Worm (Caenorhabditis elegans) whole organism, L3 larva: ENCODE results near the gene smc-5.
A peak's percentile ranks its signal among the peaks of the same experiment; 100 is the strongest.

Experiments used
- R02D3.7 ChIP-seq: fragments of 150-350 bp; optimal IDR thresholded peaks from 2 replicates; lab custom pipeline; 2014; ENCODE audit warnings: missing biosample characterization, missing genetic modification characterization
- ZK546.5 ChIP-seq: sonication (generic microtip); optimal IDR thresholded peaks from 2 replicates; lab custom pipeline; 2017; ENCODE audit warnings: missing biosample characterization, missing genetic modification characterization
- ama-1 ChIP-seq: fragments of 150-350 bp; optimal IDR thresholded peaks from 2 replicates; lab custom pipeline; 2018
- ceh-16 ChIP-seq: sonication (generic microtip); optimal IDR thresholded peaks from 2 replicates; lab custom pipeline; 2017; ENCODE audit warnings: missing biosample characterization, missing genetic modification characterization
- ceh-28 ChIP-seq: fragments of 150-350 bp; optimal IDR thresholded peaks from 2 replicates; lab custom pipeline; 2014; ENCODE audit warnings: missing biosample characterization, missing genetic modification reagents, missing genetic modification characterization
- ceh-82 ChIP-seq: fragments of 150-350 bp; optimal IDR thresholded peaks from 2 replicates; lab custom pipeline; 2014; ENCODE audit warnings: missing biosample characterization, missing genetic modification characterization
- daf-12 ChIP-seq: fragments of 150-350 bp; optimal IDR thresholded peaks from 2 replicates; lab custom pipeline; 2014; ENCODE audit warnings: missing biosample characterization, missing genetic modification reagents, missing genetic modification characterization
- egl-5 ChIP-seq: fragments of 150-350 bp; optimal IDR thresholded peaks from 2 replicates; lab custom pipeline; 2017; ENCODE audit warnings: missing biosample characterization, missing genetic modification reagents, missing genetic modification characterization, inconsistent platforms
- elt-1 ChIP-seq: fragments of 150-350 bp; optimal IDR thresholded peaks from 2 replicates; lab custom pipeline; 2014; ENCODE audit warnings: missing biosample characterization, missing genetic modification characterization
- elt-2 ChIP-seq: sonication (generic microtip); optimal IDR thresholded peaks from 2 replicates; lab custom pipeline; 2016; ENCODE audit warnings: missing genetic modification reagents, mild to moderate bottlenecking, missing genetic modification characterization, missing compliant biosample characterization
- elt-3 ChIP-seq, 3 experiments: fragments of 150-350 bp in 1 of 3; sonication (generic microtip) in 2 of 3; optimal IDR thresholded peaks; 2 replicates in 2 of 3; 4 replicates in 1 of 3; lab custom pipeline; 2014 to 2017; ENCODE audit warnings: missing biosample characterization in 3 of 3, missing genetic modification characterization in 3 of 3
- fkh-10 ChIP-seq: sonication (generic microtip); optimal IDR thresholded peaks from 2 replicates; lab custom pipeline; 2017; ENCODE audit warnings: missing biosample characterization, missing genetic modification reagents, missing genetic modification characterization
- fkh-2 ChIP-seq: fragments of 150-350 bp; optimal IDR thresholded peaks from 2 replicates; lab custom pipeline; 2014; ENCODE audit warnings: missing biosample characterization, missing genetic modification reagents, missing genetic modification characterization
- hmg-11 ChIP-seq: sonication (generic microtip); optimal IDR thresholded peaks from 2 replicates; lab custom pipeline; 2016; ENCODE audit warnings: missing genetic modification characterization, missing compliant biosample characterization
- jun-1 ChIP-seq: fragments of 150-350 bp; optimal IDR thresholded peaks from 2 replicates; lab custom pipeline; 2014; ENCODE audit warnings: missing biosample characterization, missing genetic modification reagents, missing genetic modification characterization
- lin-15B ChIP-seq: fragments of 150-350 bp; optimal IDR thresholded peaks from 2 replicates; lab custom pipeline; 2014; ENCODE audit warnings: missing biosample characterization, missing genetic modification characterization
- lin-39 ChIP-seq: fragments of 150-350 bp; optimal IDR thresholded peaks from 2 replicates; lab custom pipeline; 2018; ENCODE audit warnings: missing biosample characterization, missing genetic modification reagents, missing genetic modification characterization
- nfya-1 ChIP-seq: sonication (generic microtip); optimal IDR thresholded peaks from 2 replicates; lab custom pipeline; 2017; ENCODE audit warnings: missing genetic modification characterization, mild to moderate bottlenecking, missing compliant biosample characterization, antibody characterized with exemption, moderate library complexity; ENCODE audit not compliant: insufficient read depth
- nhr-11 ChIP-seq: fragments of 150-350 bp; optimal IDR thresholded peaks from 2 replicates; lab custom pipeline; 2014; ENCODE audit warnings: missing biosample characterization, missing genetic modification characterization
- nhr-12 ChIP-seq: fragments of 150-350 bp; optimal IDR thresholded peaks from 2 replicates; lab custom pipeline; 2014; ENCODE audit warnings: missing biosample characterization, missing genetic modification characterization
- nhr-23 ChIP-seq: fragments of 150-350 bp; optimal IDR thresholded peaks from 2 replicates; lab custom pipeline; 2014; ENCODE audit warnings: missing biosample characterization, missing genetic modification reagents, missing genetic modification characterization
- nhr-237 ChIP-seq: fragments of 150-350 bp; optimal IDR thresholded peaks from 2 replicates; lab custom pipeline; 2014; ENCODE audit warnings: missing biosample characterization, missing genetic modification characterization
- nhr-25 ChIP-seq: sonication (generic microtip); optimal IDR thresholded peaks from 2 replicates; lab custom pipeline; 2017; ENCODE audit warnings: missing biosample characterization, missing genetic modification characterization
- nhr-28 ChIP-seq: fragments of 150-350 bp; optimal IDR thresholded peaks from 2 replicates; lab custom pipeline; 2014; ENCODE audit warnings: missing biosample characterization, missing genetic modification characterization
- nhr-43 ChIP-seq: sonication (generic microtip); optimal IDR thresholded peaks from 2 replicates; lab custom pipeline; 2016; ENCODE audit warnings: mild to moderate bottlenecking, missing genetic modification characterization, missing compliant biosample characterization; ENCODE audit not compliant: poor library complexity, severe bottlenecking
- nhr-76 ChIP-seq: fragments of 150-350 bp; sonication (generic microtip); optimal IDR thresholded peaks from 5 replicates; lab custom pipeline; 2014; ENCODE audit warnings: missing biosample characterization, missing genetic modification characterization
- pha-4 ChIP-seq: fragments of 150-350 bp; optimal IDR thresholded peaks from 2 replicates; lab custom pipeline; 2014; ENCODE audit warnings: missing biosample characterization, missing genetic modification reagents, missing genetic modification characterization
- pqm-1 ChIP-seq: fragments of 150-350 bp; optimal IDR thresholded peaks from 2 replicates; lab custom pipeline; 2017; ENCODE audit warnings: missing biosample characterization, missing genetic modification characterization, inconsistent platforms
- sea-2 ChIP-seq: fragments of 150-350 bp; sonication (generic microtip); optimal IDR thresholded peaks from 4 replicates; lab custom pipeline; 2014; ENCODE audit warnings: missing biosample characterization, missing genetic modification reagents, missing genetic modification characterization
- snpc-4 ChIP-seq: fragments of 150-350 bp; optimal IDR thresholded peaks from 2 replicates; lab custom pipeline; 2014; ENCODE audit warnings: missing biosample characterization, missing genetic modification characterization
- zag-1 ChIP-seq: fragments of 150-350 bp; optimal IDR thresholded peaks from 2 replicates; lab custom pipeline; 2014; ENCODE audit warnings: missing biosample characterization, missing genetic modification characterization
- ztf-11 ChIP-seq: fragments of 150-350 bp; optimal IDR thresholded peaks from 2 replicates; lab custom pipeline; 2014; ENCODE audit warnings: missing biosample characterization, missing genetic modification characterization
- ztf-4 ChIP-seq: fragments of 150-350 bp; optimal IDR thresholded peaks from 2 replicates; lab custom pipeline; 2014; ENCODE audit warnings: missing biosample characterization, missing genetic modification characterization

Gene smc-5

DNA sequence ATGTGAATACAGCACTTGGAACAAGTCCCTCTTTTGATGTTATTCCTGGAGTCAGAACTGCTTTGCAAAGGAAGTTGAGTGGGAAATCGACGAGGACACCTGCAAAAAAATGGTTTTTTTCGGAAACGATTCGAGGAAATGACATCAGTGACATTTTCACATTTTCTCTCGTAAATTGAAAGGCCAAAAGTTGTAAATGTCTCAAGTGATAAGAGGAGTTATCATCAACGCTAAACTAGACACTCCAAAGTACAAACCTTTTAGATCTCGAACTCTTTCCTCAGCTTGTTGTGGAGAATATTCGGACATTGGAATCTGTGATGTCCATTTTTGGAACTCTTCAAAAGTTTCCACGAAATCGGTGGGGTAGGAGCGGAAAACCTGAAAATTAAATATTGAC, 22.3 kb downstream of the smc-5 start:
- TF ChIP-seq elt-2 (tag; lab: Kevin White, UChicago) (peak; percentile 79), nhr-237 (tag; lab: Kevin White, UChicago) (no peak)
- TF ChIP-seq, all 47 proteins: peak for 1

DNA sequence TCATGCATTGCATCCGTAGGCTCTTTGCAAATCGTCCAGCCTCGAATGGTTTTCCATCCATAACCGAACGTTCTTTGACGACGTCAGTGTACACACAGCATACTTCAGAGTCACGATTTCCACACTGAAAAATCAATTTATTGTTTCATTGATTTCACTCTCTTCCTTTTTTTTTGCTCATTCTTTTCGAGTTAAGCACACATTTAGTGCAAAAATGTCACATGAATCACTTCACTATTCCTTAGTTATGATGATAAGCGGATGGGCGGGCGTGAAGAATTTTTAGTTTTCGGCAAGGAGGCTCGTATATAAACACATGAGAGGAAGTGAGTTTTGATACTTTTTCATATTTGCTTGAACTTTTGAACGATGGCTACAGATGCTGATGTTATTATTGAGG, 23.5 kb downstream of the smc-5 start, which contains the start of gene txt-9:
TSS of gene txt-9 (plus strand) at position 336 of the 400 bp plus-strand sequence.
- TF ChIP-seq nhr-12 (tag; lab: Kevin White, UChicago) (no peak), elt-2 (tag; lab: Kevin White, UChicago) (peak; percentile 73)

DNA sequence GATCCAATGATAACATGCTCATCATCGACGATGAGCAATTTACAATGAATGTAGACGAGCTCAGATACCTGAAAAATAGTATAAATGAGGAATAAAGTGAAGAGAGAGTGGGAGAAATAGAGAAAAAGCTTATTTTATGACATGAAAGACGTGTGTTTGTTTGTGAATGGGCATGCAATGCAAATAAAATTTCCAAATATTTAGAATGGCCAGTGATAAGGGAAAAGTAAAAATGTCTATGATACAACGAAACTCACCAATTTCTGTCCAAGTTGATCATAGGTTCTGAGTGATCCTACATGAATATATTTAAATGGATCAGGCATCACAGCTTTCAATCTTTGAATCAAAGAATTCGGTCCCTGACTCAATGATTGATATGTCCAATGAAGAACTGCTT, 24.2 kb downstream of the smc-5 start:
- TF ChIP-seq ZK546.5 (tag; lab: Kevin White, UChicago) = no peak
- peak; percentile 52 for TF ChIP-seq pha-4 (tag; lab: Kevin White, UChicago)
- peak; percentile 88 for TF ChIP-seq elt-2 (tag; lab: Kevin White, UChicago)
- TF ChIP-seq pqm-1 = peak; percentile 13

DNA sequence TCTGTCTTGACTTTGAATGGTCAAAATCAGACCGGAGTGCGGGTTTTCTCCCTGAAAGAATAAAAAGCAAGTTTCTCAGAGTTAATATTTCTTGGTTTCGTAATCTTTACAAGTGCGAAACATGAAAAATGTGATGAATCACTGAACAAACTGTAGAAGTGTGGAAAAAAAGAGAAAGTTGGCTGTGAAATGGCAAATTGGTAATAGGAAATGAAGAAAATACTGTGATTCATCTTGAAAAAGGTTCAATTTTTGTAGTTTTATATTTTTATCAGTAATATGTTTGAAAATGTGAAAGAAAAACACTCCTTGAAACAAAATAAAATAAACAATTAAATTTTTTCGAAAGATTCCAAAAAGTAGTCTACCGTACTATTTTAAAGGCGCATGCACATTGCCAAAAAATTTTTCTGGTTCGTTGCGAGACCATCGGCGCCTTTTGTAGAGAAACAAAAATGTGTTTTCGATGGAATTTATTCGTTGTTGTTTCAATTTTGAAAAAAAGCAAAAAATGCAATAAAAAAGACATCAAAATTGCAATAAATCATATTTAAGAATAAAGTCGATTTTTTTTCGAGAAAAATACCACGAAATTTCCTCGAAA, 29.8 kb downstream of the smc-5 start, which contains the start of gene pld-1:
TSS of gene pld-1 (minus strand) at position 51 of the 604 bp plus-strand sequence.
- TF ChIP-seq nhr-28 (tag; lab: Kevin White, UChicago) = no peak
- TF ChIP-seq nhr-23 = no peak
- TF ChIP-seq nfya-1 = no peak
- TF ChIP-seq sea-2 (GFP tag; lab: Kevin White, UChicago) = no peak
- TF ChIP-seq pha-4 (tag; lab: Kevin White, UChicago) = no peak
- no peak for TF ChIP-seq zag-1
- no peak for TF ChIP-seq fkh-10 (GFP tag; lab: Kevin White, UChicago)
- TF ChIP-seq nhr-25 (tag; lab: Kevin White, UChicago) = no peak
- TF ChIP-seq daf-12 = no peak
- no peak for TF ChIP-seq ztf-11 (tag; lab: Kevin White, UChicago)
- TF ChIP-seq egl-5 (tag; lab: Kevin White, UChicago) = no peak
- TF ChIP-seq jun-1 (tag; lab: Kevin White, UChicago) = no peak
- TF ChIP-seq elt-1 (tag; lab: Kevin White, UChicago) = no peak
- TF ChIP-seq ceh-16 (tag; lab: Kevin White, UChicago) = no peak
- TF ChIP-seq lin-15B = no peak
- TF ChIP-seq nhr-11 = no peak
- TF ChIP-seq snpc-4 (tag; lab: Kevin White, UChicago) = no peak

DNA sequence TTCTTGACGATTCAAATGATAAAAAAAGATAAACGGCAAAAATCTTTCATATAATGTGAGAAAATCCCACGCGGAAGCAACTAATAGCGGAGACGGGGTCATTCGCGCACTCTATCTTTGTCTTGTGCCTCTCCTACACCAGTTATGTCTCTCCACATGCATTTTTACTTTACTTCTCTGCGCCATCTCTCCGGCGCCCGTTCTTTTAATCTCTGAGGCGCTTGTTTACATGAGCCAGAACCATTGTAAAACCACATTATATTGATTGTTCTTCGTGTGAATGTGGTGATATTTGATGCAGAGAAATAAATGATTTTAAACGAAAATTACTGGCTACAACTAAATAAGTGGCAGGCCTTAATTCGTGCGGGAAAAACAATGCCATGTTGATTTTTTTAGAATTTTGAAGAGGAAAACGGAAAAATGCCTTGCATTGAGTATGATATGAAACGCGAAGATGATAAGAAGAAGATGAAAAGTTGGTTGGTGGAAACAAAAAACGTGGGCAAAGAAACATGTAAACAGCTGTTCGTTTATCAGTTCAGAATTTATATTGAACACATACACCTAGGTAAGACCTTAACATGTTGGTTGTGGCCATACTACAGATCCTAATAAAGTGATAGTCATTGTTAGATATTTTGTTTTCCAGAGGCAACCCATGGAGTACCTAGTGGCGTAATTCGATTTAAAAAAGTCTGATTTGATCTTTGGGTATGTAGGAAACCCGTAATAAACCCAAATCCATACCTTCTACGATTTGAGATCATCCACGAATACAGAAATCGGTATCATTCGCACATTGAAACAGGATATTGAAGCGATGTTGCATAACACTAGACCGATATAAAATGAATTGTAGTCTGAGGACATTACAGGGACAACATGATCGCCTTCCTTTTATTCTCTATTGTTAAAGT, 30.7 kb downstream of the smc-5 start, which contains the start of gene C04G6.2:
TSS of gene C04G6.2 (plus strand) at position 870 of the 920 bp plus-strand sequence.
- TF ChIP-seq snpc-4 (tag; lab: Kevin White, UChicago) (peak; percentile 73), hmg-11 (tag; lab: Kevin White, UChicago) (peak; percentile 72), nhr-43 (peak; percentile 51), ztf-11 (tag; lab: Kevin White, UChicago) (no peak), R02D3.7 (tag; lab: Kevin White, UChicago) (no peak), elt-2 (tag; lab: Kevin White, UChicago) (peak; percentile 95), nfya-1 (peak; percentile 77), elt-3 (tag; optimal IDR thresholded peaks at IDR 0.05; lab: Kevin White, UChicago) (no peak), egl-5 (tag; lab: Kevin White, UChicago) (peak; percentile 87), ceh-28 (tag; lab: Kevin White, UChicago) (peak; percentile 39), zag-1 (no peak), pha-4 (tag; lab: Kevin White, UChicago) (peak; percentile 98), ztf-4 (no peak), ceh-82 (tag; lab: Kevin White, UChicago) (no peak), nhr-23 (peak; percentile 72), nhr-25 (tag; lab: Kevin White, UChicago) (peak; percentile 52), nhr-11 (no peak), ama-1 (no peak), nhr-76 (tag; lab: Kevin White, UChicago) (no peak), lin-39 (tag; lab: Kevin White, UChicago) (peak; percentile 61), fkh-2 (tag; lab: Kevin White, UChicago) (peak; percentile 97), pqm-1 (peak; percentile 59)
